Fruit fly (Drosophila melanogaster) whole organism, pupa: ENCODE measurements around the gene CG31268.

Experiments used
- CG10348 ChIP-seq: fragments of 200-800 bp; sonication (Bioruptor generic); IDR thresholded peaks from 2 replicates; pipeline ENCODE4 v1.3.6; 2022; ENCODE audit warnings: missing biosample characterization, missing genetic modification characterization
- CG12605 ChIP-seq: fragments of 200-800 bp; sonication (Bioruptor generic); IDR thresholded peaks from 2 replicates; pipeline ENCODE4 v1.3.6; 2022; ENCODE audit warnings: missing biosample characterization, missing genetic modification characterization
- CG13204 ChIP-seq: fragments of 200-800 bp; sonication (Bioruptor generic); optimal IDR thresholded peaks from 2 replicates; lab custom pipeline; 2018; ENCODE audit warnings: missing biosample characterization, mild to moderate bottlenecking, missing genetic modification characterization, moderate library complexity
- CG14655 ChIP-seq: fragments of 200-800 bp; sonication (Bioruptor generic); optimal IDR thresholded peaks from 3 replicates; lab custom pipeline; 2017; ENCODE audit warnings: mild to moderate bottlenecking, missing biosample characterization, missing genetic modification reagents, missing genetic modification characterization
- CG15710 ChIP-seq: fragments of 200-800 bp; sonication (Bioruptor generic); optimal IDR thresholded peaks from 2 replicates; lab custom pipeline; 2018; ENCODE audit warnings: missing biosample characterization, mild to moderate bottlenecking, missing genetic modification characterization, moderate library complexity
- CG17806 ChIP-seq: fragments of 200-800 bp; sonication (Bioruptor generic); optimal IDR thresholded peaks from 2 replicates; lab custom pipeline; 2018; ENCODE audit warnings: missing biosample characterization, mild to moderate bottlenecking, missing genetic modification characterization, moderate library complexity
- CG32121 ChIP-seq: fragments of 200-800 bp; sonication (Bioruptor generic); IDR thresholded peaks from 2 replicates; pipeline ENCODE4 v1.3.6; 2022; ENCODE audit warnings: missing biosample characterization, missing genetic modification characterization
- CG34367 ChIP-seq: fragments of 200-800 bp; sonication (Bioruptor generic); optimal IDR thresholded peaks from 2 replicates; lab custom pipeline; 2018; ENCODE audit warnings: missing biosample characterization, mild to moderate bottlenecking, missing genetic modification characterization
- CG4496 ChIP-seq: fragments of 200-800 bp; sonication (Bioruptor generic); IDR thresholded peaks from 3 replicates; pipeline ENCODE4 v1.3.6; 2022; ENCODE audit warnings: missing biosample characterization, missing genetic modification characterization
- CG8159 ChIP-seq: fragments of 200-800 bp; sonication (Bioruptor generic); optimal IDR thresholded peaks from 3 replicates; lab custom pipeline; 2018; ENCODE audit warnings: missing biosample characterization, mild to moderate bottlenecking, missing genetic modification characterization, moderate library complexity
- CG8301 ChIP-seq: fragments of 200-800 bp; sonication (Bioruptor generic); optimal IDR thresholded peaks from 2 replicates; lab custom pipeline; 2018; ENCODE audit warnings: missing biosample characterization, mild to moderate bottlenecking, missing genetic modification characterization
- CG9948 ChIP-seq: fragments of 200-800 bp; sonication (Bioruptor generic); optimal IDR thresholded peaks from 2 replicates; lab custom pipeline; 2018; ENCODE audit warnings: missing biosample characterization, mild to moderate bottlenecking, missing genetic modification characterization, moderate library complexity
- D1 ChIP-seq: fragments of 200-800 bp; sonication (Bioruptor generic); optimal IDR thresholded peaks from 2 replicates; lab custom pipeline; 2018; ENCODE audit warnings: missing biosample characterization, mild to moderate bottlenecking, missing genetic modification characterization, moderate library complexity
- EcR ChIP-seq: fragments of 200-800 bp; sonication (Bioruptor generic); optimal IDR thresholded peaks from 3 replicates; lab custom pipeline; 2019; ENCODE audit warnings: missing biosample characterization, missing genetic modification characterization, mild to moderate bottlenecking, moderate library complexity, missing genetic modification reagents
- Ets98B ChIP-seq: fragments of 200-800 bp; sonication (Bioruptor generic); IDR thresholded peaks from 2 replicates; pipeline ENCODE4 v1.3.6; 2022; ENCODE audit warnings: missing biosample characterization, missing genetic modification characterization
- Pif1A ChIP-seq: fragments of 200-800 bp; sonication (Bioruptor generic); optimal IDR thresholded peaks from 3 replicates; lab custom pipeline; 2016; ENCODE audit warnings: missing biosample characterization, missing genetic modification characterization
- Pif1B ChIP-seq: fragments of 200-800 bp; sonication (Bioruptor generic); optimal IDR thresholded peaks from 3 replicates; lab custom pipeline; 2016; ENCODE audit warnings: missing biosample characterization, missing genetic modification characterization
- Snoo ChIP-seq: fragments of 200-800 bp; sonication (Bioruptor generic); optimal IDR thresholded peaks from 3 replicates; lab custom pipeline; 2017; ENCODE audit warnings: missing biosample characterization, mild to moderate bottlenecking, missing genetic modification characterization, inconsistent platforms
- fd96Ca ChIP-seq: fragments of 200-800 bp; sonication (Bioruptor generic); IDR thresholded peaks from 3 replicates; pipeline ENCODE4 v1.3.6; 2022; ENCODE audit warnings: missing biosample characterization, missing genetic modification characterization
- gl ChIP-seq: fragments of 200-800 bp; sonication (Bioruptor generic); optimal IDR thresholded peaks from 2 replicates; lab custom pipeline; 2018; ENCODE audit warnings: missing biosample characterization, mild to moderate bottlenecking, missing genetic modification characterization
- rn ChIP-seq: fragments of 200-800 bp; sonication (Bioruptor generic); IDR thresholded peaks from 2 replicates; pipeline ENCODE4 v1.3.6; 2022; ENCODE audit warnings: missing biosample characterization, missing genetic modification characterization

Gene CG31268

dm6 chr3R:17054528-17054927, 22.9 kb downstream of the CG31268 start:
- TF ChIP-seq rn (no peak), CG34367 (tag; lab: Kevin White, UChicago) (no peak), CG4496 (GFP tag; lab: Robert Waterston, UW) (no peak), Pif1A (GFP tag; lab: Kevin White, UChicago) (no peak), EcR (no peak), Snoo (tag; lab: Kevin White, UChicago) (no peak), Pif1B (GFP tag; lab: Kevin White, UChicago) (no peak), CG13204 (GFP tag; lab: Kevin White, UChicago) (no peak), CG9948 (tag; lab: Kevin White, UChicago) (no peak), CG14655 (no peak), CG32121 (GFP tag; lab: Robert Waterston, UW) (no peak)
- TF ChIP-seq, all 21 proteins: peak for 0

- TF ChIP-seq Snoo (tag; lab: Kevin White, UChicago): peak; percentile 63
- TF ChIP-seq CG14655: peak; percentile 35
- TF ChIP-seq CG4496 (GFP tag; lab: Robert Waterston, UW): peak; percentile 74
- peak; percentile 61 for TF ChIP-seq CG12605 (GFP tag; lab: Robert Waterston, UW)
- TF ChIP-seq Ets98B: peak; percentile 74; the same call in 1 of the 2 replicates
- no peak for TF ChIP-seq CG17806 (tag; lab: Kevin White, UChicago)
- TF ChIP-seq rn: peak; percentile 46; the same call in 1 of the 2 replicates
- TF ChIP-seq D1 (tag; lab: Kevin White, UChicago): peak; percentile 40
- TF ChIP-seq CG10348 (GFP tag; lab: Robert Waterston, UW): no peak
- TF ChIP-seq CG13204 (GFP tag; lab: Kevin White, UChicago): peak; percentile 99
- peak; percentile 18 for TF ChIP-seq CG8159
- TF ChIP-seq fd96Ca: no peak
- TF ChIP-seq CG9948 (tag; lab: Kevin White, UChicago): no peak
- peak; percentile 24 for TF ChIP-seq CG8301 (tag; lab: Kevin White, UChicago)
- peak; percentile 51 for TF ChIP-seq CG15710 (tag; lab: Kevin White, UChicago)
- no peak for TF ChIP-seq CG34367 (tag; lab: Kevin White, UChicago)
- TF ChIP-seq Pif1B (GFP tag; lab: Kevin White, UChicago): peak; percentile 60
- peak; percentile 72 for TF ChIP-seq gl (tag; lab: Kevin White, UChicago)
- peak; percentile 85 for TF ChIP-seq EcR
- peak; percentile 60 for TF ChIP-seq CG32121 (GFP tag; lab: Robert Waterston, UW)
- TF ChIP-seq Pif1A (GFP tag; lab: Kevin White, UChicago): peak; percentile 51
Measured at dm6 chr3R:17056183-17056904, 24.7 kb downstream of the CG31268 start.

DNA sequence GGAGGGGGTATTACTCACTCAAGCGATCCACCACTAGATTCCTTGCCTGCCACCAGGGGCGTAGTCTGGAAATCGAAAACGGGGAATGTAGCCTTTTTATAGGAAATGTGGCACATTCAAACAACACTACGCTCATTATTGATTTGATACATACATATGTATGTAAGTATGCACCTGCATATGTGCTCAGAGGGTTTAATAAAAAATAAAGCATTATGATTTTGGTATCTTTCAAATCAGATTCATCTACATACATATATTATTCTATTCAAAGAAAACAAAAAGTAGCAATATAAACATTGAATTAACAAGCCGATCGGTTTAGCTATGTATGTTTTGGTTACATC, 25.3 kb downstream of the CG31268 start:
- TF ChIP-seq CG34367 (tag; lab: Kevin White, UChicago): peak; percentile 16
- no peak for TF ChIP-seq EcR
- no peak for TF ChIP-seq rn
- TF ChIP-seq CG9948 (tag; lab: Kevin White, UChicago): peak; percentile 62
- no peak for TF ChIP-seq D1 (tag; lab: Kevin White, UChicago)
- TF ChIP-seq Ets98B: peak; percentile 7; the same call in 1 of the 2 replicates
- TF ChIP-seq CG17806 (tag; lab: Kevin White, UChicago): peak; percentile 52
- no peak for TF ChIP-seq CG10348 (GFP tag; lab: Robert Waterston, UW)
- TF ChIP-seq Pif1A (GFP tag; lab: Kevin White, UChicago): peak; percentile 70
- TF ChIP-seq CG15710 (tag; lab: Kevin White, UChicago): peak; percentile 44
- peak; percentile 39; the same call in 1 of the 2 replicates for TF ChIP-seq CG12605 (GFP tag; lab: Robert Waterston, UW)
- peak; percentile 71 for TF ChIP-seq CG8301 (tag; lab: Kevin White, UChicago)
- peak; percentile 78 for TF ChIP-seq CG14655
- TF ChIP-seq CG4496 (GFP tag; lab: Robert Waterston, UW): peak; percentile 43
- TF ChIP-seq CG32121 (GFP tag; lab: Robert Waterston, UW): no peak; the same call in 1 of the 2 replicates
- no peak; the same call in 2 of the 3 replicates for TF ChIP-seq fd96Ca
- TF ChIP-seq CG13204 (GFP tag; lab: Kevin White, UChicago): no peak
- TF ChIP-seq Snoo (tag; lab: Kevin White, UChicago): peak; percentile 2
- TF ChIP-seq CG8159: peak; percentile 70
- TF ChIP-seq Pif1B (GFP tag; lab: Kevin White, UChicago): peak; percentile 22
- no peak for TF ChIP-seq gl (tag; lab: Kevin White, UChicago)
- TF ChIP-seq, all 21 proteins: peak for 13

DNA sequence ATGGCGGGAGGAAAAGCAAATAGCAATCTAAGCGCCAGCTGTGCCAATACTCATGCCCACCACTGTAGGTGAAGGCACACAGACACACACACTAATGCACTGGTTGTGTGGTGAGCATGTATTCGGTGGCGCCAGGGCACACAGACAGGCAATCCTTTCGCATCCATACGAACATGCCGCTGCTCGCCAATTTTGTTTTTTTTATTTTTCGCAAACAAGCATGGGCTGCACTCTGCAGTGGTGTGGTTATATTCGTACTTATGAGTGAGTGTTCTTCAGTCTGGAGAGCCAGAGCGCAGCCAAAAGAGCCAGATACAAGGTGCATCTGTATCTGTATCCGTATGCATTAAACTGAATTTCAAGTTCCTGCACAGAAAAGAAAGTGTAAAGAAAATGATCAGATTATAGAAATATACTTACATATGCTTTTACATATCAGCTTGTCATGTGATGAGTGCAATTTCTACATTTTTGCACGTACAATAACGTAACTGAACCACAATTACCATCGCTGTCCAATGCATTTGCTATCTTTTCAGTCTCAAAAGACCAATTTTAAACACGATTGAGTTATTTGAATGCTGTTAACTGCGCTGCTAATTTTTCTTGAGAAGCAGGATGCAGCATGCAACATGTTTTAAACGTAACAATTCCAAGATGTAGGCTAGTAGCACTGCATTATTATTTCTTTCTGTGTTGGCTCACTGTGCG, 27.7 kb downstream of the CG31268 start:
- TF ChIP-seq CG32121 (GFP tag; lab: Robert Waterston, UW): peak; percentile 42; the same call in 1 of the 2 replicates
- TF ChIP-seq CG34367 (tag; lab: Kevin White, UChicago): peak; percentile 86
- peak; percentile 72 for TF ChIP-seq Snoo (tag; lab: Kevin White, UChicago)
- TF ChIP-seq CG17806 (tag; lab: Kevin White, UChicago): peak; percentile 78
- TF ChIP-seq rn: peak; percentile 68
- TF ChIP-seq CG4496 (GFP tag; lab: Robert Waterston, UW): peak; percentile 66
- TF ChIP-seq D1 (tag; lab: Kevin White, UChicago): peak; percentile 65
- TF ChIP-seq Pif1A (GFP tag; lab: Kevin White, UChicago): peak; percentile 80
- peak; percentile 58 for TF ChIP-seq Ets98B
- peak; percentile 55 for TF ChIP-seq EcR
- TF ChIP-seq CG12605 (GFP tag; lab: Robert Waterston, UW): peak; percentile 9; the same call in 1 of the 2 replicates
- peak; percentile 80 for TF ChIP-seq fd96Ca
- peak; percentile 58 for TF ChIP-seq CG10348 (GFP tag; lab: Robert Waterston, UW)
- TF ChIP-seq CG15710 (tag; lab: Kevin White, UChicago): peak; percentile 88
- TF ChIP-seq Pif1B (GFP tag; lab: Kevin White, UChicago): peak; percentile 81
- peak; percentile 54 for TF ChIP-seq gl (tag; lab: Kevin White, UChicago)
- TF ChIP-seq CG14655: peak; percentile 96
- peak; percentile 93 for TF ChIP-seq CG8301 (tag; lab: Kevin White, UChicago)
- peak; percentile 91 for TF ChIP-seq CG9948 (tag; lab: Kevin White, UChicago)
- peak; percentile 91 for TF ChIP-seq CG8159
- TF ChIP-seq CG13204 (GFP tag; lab: Kevin White, UChicago): peak; percentile 85
